Worm (Caenorhabditis elegans) whole organism, L4/young adult: ENCODE results near the gene grl-2.

ENCODE experiments used
- W03F9.2 ChIP-seq: fragments of 150-350 bp; optimal IDR thresholded peaks from 2 replicates; lab custom pipeline; 2014; ENCODE audit warnings: missing biosample characterization, missing genetic modification characterization
- dao-5 ChIP-seq: sonication (generic microtip); optimal IDR thresholded peaks from 2 replicates; lab custom pipeline; 2016; ENCODE audit warnings: missing genotype, missing genetic modification characterization, moderate library complexity, missing compliant biosample characterization
- him-1 ChIP-seq: sonication (generic microtip); optimal IDR thresholded peaks from 2 replicates; lab custom pipeline; 2016; ENCODE audit warnings: missing genotype, missing genetic modification reagents, missing genetic modification characterization, missing compliant biosample characterization

The grl-2 gene

DNA sequence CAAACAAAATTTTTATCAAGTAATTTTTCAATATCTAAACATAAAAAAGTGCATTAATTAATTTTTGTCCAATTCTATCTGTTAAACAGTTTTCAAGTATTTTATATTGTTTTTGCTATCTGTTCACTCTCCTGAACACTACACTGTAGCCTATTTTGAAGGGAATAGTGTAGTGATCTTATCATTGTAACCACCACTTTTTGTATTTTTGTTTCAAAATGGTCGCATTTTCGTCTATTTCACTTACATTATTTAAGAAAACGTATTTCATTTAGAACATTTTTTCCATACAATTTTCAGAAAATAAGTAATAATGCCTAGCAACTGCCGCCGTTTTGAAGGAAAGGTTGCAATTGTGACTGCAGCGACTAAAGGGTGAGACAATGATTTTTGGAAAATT is 22.6 kb upstream of the grl-2 start, which contains the start of gene dhrs-4:
Gene dhrs-4, plus strand, starts transcription at position 301 of the 400 bp plus-strand sequence.
- no peak for TF ChIP-seq W03F9.2
- no peak for TF ChIP-seq dao-5 (tag; lab: Kevin White, UChicago)
- TF ChIP-seq him-1 (tag; lab: Kevin White, UChicago) = no peak

DNA sequence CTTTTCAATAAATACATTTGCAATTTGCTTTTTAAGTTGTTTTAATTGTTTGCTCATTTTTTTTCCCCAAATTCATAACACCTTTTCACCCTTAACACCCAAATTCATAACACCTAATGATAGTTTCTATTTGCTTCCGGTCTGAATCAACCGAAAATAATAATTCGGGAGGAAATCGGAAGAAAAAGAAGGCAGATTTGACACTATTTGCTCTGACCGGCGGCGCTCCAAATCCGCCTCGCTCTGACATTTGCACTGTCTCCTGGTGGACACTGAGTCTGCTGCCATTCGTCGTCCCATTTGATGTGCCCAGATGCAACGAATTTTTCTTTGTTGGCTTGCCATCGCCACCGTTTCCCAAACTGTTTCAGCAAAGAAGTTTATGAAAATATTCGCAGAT is 20.7 kb upstream of the grl-2 start, which contains the start of gene pqn-67:
Gene pqn-67, plus strand, starts transcription at position 301 of the 400 bp plus-strand sequence.
- no peak for TF ChIP-seq him-1 (tag; lab: Kevin White, UChicago)
- TF ChIP-seq W03F9.2 = no peak
- TF ChIP-seq dao-5 (tag; lab: Kevin White, UChicago) = no peak

DNA sequence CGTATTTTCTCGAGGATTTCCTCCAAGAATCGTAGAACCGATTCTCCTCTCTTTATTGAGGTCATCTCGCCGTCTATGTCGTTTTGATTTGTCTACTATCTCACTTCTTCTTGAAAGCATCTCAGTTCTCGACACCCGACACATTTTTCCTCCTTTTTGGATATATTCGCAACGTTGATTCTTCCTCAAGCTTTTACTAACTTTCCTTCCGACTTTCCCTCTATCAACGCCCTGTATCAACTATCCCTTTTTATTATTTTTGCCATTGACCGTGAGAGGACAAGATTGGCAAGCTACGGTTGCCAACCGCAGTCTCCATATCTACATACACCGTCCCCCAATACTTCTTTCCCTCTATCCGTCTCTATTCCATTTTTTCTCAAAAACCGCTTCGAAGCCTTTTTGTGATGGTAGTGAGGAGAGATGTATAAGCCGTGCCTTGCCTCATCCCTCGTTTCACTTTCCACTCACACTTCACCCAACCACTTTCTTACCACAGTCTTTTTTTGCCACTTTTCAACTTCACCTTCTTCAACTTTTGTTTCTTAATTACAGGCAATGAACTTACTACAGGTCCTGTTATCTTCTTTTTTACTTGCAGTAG is 15.8 kb upstream of the grl-2 start, which contains the start of gene T16G1.2:
Gene T16G1.2, plus strand, starts transcription at position 554 of the 604 bp plus-strand sequence.
- no peak for TF ChIP-seq dao-5 (tag; lab: Kevin White, UChicago)
- no peak for TF ChIP-seq him-1 (tag; lab: Kevin White, UChicago)
- TF ChIP-seq W03F9.2 = no peak

DNA sequence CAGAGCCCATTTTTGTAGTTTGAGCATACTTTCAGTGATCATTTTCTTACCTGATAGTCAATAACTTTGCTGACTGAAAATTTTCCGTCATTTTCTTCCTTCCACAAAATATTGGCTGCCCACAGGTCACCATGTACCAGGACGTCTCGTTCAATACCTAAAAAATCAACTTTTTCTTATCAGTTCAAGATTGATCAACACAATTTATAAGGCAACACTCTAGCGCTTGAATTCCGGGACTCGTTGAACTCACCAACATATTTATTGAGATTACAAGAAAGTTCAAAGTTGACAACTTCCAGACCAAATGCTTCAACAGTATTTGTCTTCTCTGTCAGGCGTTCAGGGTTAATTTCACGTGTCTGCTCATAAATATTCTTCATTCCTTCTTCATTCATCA is 11.2 kb upstream of the grl-2 start:
- no peak for TF ChIP-seq him-1 (tag; lab: Kevin White, UChicago)

DNA sequence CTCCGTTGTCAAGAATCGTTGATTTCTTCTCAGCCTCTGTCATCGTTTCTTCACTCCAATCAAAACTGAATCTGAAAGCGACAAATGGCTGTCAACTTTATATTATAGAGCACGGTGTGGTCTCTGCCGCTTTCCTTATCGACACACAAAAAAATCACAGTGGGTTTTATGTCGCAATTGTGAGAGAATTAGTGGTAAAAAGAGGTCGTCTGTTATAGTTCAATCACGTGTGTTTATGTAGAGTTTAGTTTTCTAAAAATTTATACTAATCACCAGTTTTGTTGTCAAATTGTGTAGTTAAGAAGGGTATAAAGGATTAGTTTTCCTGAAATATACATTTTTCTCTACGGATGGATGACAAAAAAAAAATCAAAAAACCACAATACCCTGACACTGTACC is 9.9 kb upstream of the grl-2 start, which contains the start of gene T16G1.7:
Gene T16G1.7, minus strand, starts transcription at position 137 of the 400 bp plus-strand sequence.
- no peak for TF ChIP-seq W03F9.2
- no peak for TF ChIP-seq dao-5 (tag; lab: Kevin White, UChicago)
- no peak for TF ChIP-seq him-1 (tag; lab: Kevin White, UChicago)

DNA sequence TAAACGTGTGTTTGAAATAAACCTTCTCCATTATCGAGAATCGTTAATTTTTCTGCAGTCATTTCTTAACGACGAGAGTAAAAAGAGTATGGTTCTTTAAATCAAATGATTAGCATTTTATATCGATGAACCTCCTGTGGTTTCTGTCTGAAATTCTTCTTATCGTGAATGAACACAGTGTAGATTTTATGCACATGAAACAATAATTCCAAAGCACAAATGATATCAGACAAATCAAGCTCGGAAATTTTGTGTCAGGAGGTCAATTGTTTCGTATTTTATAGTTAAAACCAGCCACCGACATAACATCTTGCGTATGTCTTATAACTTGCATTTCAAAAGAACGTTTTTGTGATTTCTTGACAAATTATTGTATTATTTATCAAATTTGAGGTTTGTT is 7.8 kb upstream of the grl-2 start, which contains the start of gene T16G1.6:
Gene T16G1.6, minus strand, starts transcription at position 77 of the 400 bp plus-strand sequence.
- no peak for TF ChIP-seq W03F9.2
- no peak for TF ChIP-seq dao-5 (tag; lab: Kevin White, UChicago)
- TF ChIP-seq him-1 (tag; lab: Kevin White, UChicago) = no peak

DNA sequence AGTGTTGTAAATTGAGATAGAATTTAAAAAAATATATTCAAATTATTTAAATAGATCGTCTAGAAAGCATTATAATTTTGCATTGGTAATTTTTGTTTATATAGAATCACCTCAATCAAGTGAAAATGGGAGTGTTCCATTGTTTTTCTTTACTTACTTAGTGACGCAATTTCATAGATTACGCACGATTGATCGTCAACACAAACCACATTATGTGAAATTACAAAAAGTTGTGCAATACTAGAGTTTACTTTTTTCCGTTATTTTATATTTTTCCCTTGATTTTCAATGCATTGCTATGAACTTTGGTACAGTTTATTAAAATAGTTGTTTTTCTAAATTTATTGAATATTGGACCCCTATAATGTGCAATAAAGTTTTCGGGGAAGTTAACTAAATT is 5.4 kb upstream of the grl-2 start, which contains the start of gene T16G1.5:
Gene T16G1.5, minus strand, starts transcription at position 119 of the 400 bp plus-strand sequence.
- TF ChIP-seq W03F9.2 (no peak), dao-5 (tag; lab: Kevin White, UChicago) (no peak), him-1 (tag; lab: Kevin White, UChicago) (no peak)

DNA sequence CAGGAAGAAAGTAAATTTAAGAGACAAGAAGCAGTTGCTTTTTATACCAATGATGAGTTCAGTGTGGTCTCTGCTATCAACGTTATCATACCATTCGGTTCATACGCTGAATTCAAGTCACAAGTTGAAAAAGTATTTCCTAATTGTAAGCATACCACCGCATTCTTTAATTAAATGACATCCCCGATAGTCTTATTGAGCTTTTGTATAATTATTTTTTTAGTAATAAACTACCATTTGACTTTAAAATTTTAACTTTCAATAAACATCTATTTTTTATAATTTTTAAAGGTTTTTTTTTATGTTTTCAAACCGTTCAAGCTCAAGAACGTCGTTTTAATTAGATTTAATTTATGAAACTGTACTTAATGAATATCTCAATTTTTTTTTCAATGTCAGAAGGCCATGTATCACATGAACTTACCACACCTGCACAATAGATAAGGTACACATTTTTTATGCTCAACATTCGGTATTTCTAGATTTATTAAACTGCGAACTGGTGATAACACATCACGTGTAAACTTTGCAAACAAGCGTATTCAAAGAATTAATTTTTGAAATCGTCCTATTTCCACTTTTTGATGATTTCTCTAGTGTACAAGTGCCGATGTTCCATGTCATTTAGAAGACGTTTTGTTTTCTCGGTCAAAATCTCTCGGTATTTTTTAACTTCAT is 2.9 kb upstream of the grl-2 start, which contains the start of gene T16G1.4:
Gene T16G1.4, minus strand, starts transcription at position 51 of the 678 bp plus-strand sequence.
- no peak for TF ChIP-seq W03F9.2
- TF ChIP-seq dao-5 (tag; lab: Kevin White, UChicago) = no peak
- no peak for TF ChIP-seq him-1 (tag; lab: Kevin White, UChicago)

DNA sequence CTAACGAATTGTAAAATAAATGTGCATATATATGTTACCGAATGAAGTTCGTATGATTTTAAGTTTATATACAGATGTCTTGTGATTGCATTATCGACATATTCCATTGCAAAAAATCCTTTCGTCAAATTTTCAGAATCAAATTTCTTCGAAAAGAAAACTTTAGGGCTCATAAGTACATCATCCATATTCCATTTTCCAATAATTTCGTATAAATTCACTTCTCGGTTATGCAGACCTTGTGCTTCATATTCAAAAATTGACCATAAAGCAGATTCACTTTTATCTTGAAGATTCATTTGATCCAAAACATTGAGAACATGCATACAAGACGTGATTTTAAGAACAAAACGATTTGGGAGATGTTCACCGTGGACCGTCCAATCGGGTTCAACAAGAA is 1.5 kb upstream of the grl-2 start:
- TF ChIP-seq him-1 (tag; lab: Kevin White, UChicago) (no peak), dao-5 (tag; lab: Kevin White, UChicago) (no peak)

DNA sequence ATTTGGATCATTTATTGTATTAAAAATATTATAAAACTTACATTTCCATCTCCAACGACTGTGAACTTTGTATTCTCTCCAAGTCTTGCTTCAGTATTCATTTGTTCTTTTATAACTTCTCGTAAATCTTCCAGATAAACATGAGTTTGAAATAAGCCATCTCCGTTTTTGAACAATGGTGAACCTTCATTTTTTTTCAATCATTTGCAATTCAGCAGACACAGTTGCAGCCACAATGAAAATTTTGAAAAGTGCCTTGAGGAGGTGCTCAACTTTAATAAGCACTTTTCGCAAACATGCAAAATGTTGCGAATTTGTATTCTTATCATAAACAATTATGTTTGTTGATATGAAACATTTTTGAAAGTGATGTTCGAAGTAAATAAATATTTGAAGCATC is 646 bp upstream of the grl-2 start, which contains the start of gene T16G1.3:
Gene T16G1.3, minus strand, starts transcription at position 101 of the 400 bp plus-strand sequence.
- no peak for TF ChIP-seq him-1 (tag; lab: Kevin White, UChicago)

DNA sequence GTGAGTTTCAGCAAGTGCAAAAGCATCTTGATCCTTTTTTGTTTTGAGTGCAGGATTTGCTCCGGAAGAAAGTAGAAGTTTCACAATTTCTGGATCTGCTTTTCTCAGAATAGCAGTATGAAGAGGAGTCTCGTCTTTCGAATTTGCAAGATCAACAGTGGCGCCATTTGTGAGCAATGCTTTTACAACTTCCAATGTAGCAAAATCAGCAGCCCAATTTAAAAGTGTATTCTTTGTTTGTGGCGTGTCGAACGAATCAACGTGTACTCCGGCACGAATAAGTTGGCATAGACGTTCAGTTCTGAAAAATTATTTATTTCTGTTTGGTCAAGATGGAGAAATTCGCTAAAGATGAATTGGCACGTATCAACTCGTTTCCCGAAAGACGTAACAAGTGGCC is 4.7 kb downstream of the grl-2 start, which contains the start of gene T16G1.13:
Gene T16G1.13, plus strand, starts transcription at position 301 of the 400 bp plus-strand sequence.
- TF ChIP-seq him-1 (tag; lab: Kevin White, UChicago) (no peak), W03F9.2 (no peak), dao-5 (tag; lab: Kevin White, UChicago) (no peak)

DNA sequence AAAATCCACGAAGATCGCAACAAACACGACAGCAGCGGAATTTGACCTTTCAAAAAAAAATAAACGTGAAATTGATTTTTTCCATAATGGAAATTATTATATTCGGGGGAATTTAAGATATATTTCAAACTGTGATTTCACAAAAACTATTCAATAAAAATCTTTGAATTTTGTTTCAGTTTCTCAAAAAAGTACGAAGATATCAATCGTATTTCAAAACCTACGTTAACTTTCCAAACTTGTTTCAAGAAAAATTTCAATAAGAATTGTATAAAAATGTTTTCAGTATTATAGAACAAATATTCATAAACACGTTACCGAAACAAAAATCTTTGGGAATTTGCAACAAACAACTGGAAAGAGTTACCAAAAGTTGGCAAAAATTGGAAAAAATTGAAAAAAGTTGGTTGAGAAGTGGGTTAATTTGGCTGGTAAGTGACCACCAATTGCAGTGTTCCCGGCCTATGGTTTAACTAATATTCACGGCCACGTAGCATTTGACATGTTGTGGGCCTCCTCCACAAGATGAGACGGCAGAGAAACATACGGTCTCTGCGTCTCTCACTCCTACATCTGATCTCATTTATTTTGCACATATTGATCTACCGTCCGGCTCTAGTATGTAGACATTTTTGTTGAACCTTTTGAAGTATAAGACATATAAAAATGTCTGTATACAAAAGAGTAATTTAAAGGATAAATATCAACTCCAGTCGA is 6.1 kb downstream of the grl-2 start, which contains the start of the genes T16G1.9 and T16G1.18:
Gene T16G1.9, minus strand, starts transcription at position 51 of the 717 bp plus-strand sequence.
Gene T16G1.18, plus strand, starts transcription at position 493 of the 717 bp plus-strand sequence.
- no peak for TF ChIP-seq W03F9.2

DNA sequence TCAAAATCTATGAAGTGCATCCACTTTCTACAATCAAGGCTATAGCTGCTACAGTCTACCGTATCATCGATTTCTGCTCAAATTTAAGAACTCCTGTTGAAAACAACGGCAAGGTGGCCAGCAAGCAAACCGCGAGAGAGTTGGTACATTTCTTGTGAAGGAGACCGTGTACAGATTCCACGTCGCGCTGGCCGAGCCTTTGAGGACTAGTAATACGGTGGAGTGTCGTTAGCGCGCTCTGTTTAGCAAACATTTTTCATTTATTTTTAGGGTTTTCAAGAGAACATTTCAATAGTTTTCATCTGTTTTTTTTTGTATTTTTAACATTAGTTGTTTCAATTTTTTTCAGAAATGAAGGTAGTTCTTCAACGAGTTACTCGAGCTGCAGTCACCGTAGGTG is 7.4 kb downstream of the grl-2 start, which contains the start of gene pqn-68:
Gene pqn-68, plus strand, starts transcription at position 350 of the 400 bp plus-strand sequence.
- TF ChIP-seq dao-5 (tag; lab: Kevin White, UChicago) (no peak), him-1 (tag; lab: Kevin White, UChicago) (no peak), W03F9.2 (no peak)
